Fruit fly (Drosophila melanogaster): Measurements from ENCODE around the gene CG7542.

Gene CG7542

DNA sequence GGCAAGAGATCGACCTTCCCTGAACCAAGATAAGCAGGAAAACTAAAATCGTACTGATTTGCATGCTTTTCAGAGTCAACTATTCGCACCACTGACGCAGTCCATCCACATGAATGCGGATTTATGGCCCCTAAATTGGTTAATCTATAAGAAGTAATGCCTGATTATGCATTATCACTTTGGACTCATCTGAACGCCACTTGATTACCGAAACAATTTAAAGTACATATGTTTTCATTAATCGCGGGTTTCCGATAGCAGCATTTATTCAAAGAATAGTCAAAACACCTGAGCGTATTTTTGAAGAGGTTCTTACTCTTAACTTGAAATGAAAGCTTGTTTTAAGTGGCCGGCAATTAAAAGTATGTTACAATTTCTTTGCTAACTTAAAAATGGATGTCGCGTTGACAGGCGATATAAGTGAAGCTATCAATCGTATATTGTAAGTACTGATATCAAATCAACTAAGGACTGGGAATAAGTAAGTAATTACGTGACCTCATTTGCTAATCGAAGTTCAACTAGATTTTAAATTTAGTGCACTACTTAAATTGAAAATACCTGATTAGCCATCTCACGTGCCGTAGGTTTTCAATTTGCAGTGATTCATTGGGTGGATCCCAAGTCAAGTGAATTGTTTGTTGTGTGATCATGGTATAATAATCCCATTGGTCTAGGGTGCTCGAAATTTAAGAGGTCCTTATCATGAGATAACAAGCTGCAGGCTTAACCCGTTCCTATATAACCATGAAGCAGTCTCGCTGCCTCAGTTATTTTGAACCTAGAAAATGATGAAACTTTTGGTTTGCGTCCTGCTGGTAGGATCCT is at the start of gene CG7542, which contains the start of gene Jon74E:
Gene CG7542, plus strand, starts transcription at position 778 of the 828 bp plus-strand sequence.
Gene Jon74E, minus strand, starts transcription at position 79 of the 828 bp plus-strand sequence.
- TF ChIP-seq CG8478 (optimal IDR thresholded peaks at IDR 0.05) = no peak

DNA sequence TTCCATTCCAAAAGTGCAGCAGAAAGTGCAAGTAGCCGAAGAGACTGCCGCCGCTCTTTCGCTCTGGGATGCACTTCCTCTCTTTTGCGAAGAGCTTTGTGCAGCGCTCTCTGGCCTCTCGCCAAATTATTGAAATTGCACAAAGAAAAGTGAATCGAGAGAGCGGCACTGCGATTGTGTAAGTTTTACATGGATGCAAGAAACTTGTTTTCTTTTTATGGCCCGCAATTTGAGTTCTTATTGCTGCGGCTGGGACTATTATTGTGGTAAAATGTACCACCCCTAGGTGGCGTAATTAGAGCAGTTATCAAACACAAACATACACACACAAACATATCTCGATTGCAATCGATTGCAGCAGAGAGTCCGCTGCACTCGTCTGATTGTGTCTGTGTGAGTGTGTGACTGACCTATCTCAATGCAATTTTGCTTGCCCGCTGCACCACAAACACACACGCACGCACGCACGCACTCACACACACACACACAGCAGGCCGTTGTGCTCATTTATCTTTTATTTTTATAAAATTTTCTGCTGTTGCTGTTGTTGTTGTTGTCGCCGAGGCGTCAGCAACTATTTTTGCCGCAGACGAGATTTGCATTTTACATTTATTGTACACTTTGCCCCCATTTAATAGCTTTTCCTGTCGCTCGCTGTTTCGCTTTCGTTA is 49.2 kb upstream of the CG7542 start:
- no peak for TF ChIP-seq CG8478 (optimal IDR thresholded peaks at IDR 0.05)
- peak in 1 of 2 experiments; percentile 87 for TF ChIP-seq EcR (GFP tag; optimal IDR thresholded peaks at IDR 0.05)

DNA sequence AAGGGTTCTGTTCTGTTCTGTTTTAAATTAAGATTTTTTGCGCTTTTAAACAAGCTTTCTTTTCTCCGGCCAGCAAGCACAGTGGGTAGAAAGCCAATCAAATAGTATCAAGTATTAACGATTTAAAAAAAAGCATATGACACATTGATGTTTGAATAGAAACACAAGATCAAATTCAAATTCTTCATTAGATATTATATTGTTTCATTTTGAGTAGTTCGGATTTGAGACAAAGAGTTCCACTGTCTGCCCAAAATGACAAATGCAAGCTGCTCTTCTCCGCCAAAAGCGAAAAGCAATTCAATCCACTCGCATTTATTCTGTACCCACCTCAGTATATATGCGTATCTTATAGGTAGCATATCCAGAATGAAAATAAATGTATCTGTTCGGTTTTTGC is 47.4 kb upstream of the CG7542 start:
- TF ChIP-seq psq (optimal IDR thresholded peaks at IDR 0.05) (no peak), EcR (GFP tag; optimal IDR thresholded peaks at IDR 0.05) (no peak)

DNA sequence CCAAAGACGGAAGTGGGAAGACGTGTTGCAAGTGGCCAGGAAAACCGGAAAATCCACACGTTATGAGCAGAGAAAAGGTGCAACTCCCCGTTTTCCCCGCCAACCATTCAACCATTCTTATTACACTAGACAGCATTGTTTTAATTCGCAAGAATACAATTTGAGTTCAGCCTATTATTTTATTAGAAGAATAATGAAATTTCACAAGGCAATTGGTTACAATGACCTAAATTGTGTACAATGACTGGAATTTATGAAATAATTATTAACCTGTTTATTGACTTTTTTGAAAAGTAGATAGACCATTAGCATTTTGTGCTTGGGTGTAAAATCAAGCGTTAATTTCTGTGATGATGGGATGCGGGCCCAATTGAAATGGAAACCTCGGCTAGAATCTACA is 45.1 kb upstream of the CG7542 start:
- no peak for TF ChIP-seq EcR (GFP tag; optimal IDR thresholded peaks at IDR 0.05)

DNA sequence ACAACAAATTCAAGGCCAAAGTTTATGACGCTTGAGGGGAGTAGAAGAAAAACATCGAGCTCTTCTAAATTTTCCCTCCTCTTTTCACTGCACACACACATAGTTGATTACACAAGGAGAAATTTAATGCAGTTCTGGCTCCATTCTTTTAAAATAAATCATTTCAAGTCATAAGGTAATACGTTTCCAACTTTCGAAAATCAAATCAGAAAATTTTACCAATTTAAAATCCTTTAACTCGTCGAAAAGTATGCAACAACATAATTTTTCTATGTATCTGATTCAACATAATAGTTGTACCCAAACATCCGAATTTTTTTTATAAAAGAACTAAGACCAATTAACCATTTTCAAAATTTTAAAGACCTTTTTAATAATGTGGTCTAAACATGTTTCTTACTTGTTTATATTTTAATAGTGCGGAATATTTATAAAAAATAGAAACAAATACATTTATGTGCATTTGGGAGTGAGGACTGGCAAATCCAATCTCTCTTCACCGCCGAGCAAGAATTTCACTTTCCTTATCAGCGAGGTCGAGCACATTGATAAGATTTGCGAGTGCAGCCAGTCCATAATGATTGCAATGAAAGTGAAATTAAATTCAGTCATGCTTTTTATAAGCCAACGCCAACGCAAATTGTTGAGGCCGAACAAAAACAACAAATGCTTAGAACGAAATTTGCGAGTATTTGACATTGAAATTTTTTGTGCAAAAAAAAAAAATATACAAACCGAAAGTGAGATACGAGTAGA is 43.4 kb upstream of the CG7542 start:
- no peak for TF ChIP-seq usp (GFP tag; optimal IDR thresholded peaks at IDR 0.05)
- TF ChIP-seq EcR (GFP tag; optimal IDR thresholded peaks at IDR 0.05) = no peak
- TF ChIP-seq psq (optimal IDR thresholded peaks at IDR 0.05) = no peak
- no peak for TF ChIP-seq Dll (optimal IDR thresholded peaks at IDR 0.05)
- no peak for TF ChIP-seq pan (optimal IDR thresholded peaks at IDR 0.05)
- no peak for TF ChIP-seq CG8478 (optimal IDR thresholded peaks at IDR 0.05)

DNA sequence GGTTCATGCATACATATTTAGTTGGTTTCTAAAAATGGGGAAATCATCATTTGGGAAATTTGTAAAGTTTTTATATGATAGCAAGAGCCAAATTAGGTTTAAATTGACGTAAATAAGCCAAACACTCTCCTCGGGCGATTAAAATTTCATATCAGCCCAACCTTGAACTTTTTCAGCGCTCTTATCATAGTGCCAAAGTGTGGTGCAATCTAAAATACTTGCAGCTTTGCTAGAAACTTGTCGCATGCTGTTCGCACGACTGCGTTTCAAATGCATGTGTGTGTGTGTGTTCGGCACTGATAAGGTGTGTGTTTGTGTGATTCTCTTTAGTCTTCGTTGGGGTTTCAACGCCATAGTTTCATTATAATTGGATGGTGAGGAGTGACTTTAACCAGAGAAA is 42.8 kb upstream of the CG7542 start:
- TF ChIP-seq psq (optimal IDR thresholded peaks at IDR 0.05) (no peak), CG8478 (optimal IDR thresholded peaks at IDR 0.05) (no peak), EcR (GFP tag; optimal IDR thresholded peaks at IDR 0.05) (no peak), pan (optimal IDR thresholded peaks at IDR 0.05) (no peak), usp (GFP tag; optimal IDR thresholded peaks at IDR 0.05) (no peak), Dll (optimal IDR thresholded peaks at IDR 0.05) (no peak)

DNA sequence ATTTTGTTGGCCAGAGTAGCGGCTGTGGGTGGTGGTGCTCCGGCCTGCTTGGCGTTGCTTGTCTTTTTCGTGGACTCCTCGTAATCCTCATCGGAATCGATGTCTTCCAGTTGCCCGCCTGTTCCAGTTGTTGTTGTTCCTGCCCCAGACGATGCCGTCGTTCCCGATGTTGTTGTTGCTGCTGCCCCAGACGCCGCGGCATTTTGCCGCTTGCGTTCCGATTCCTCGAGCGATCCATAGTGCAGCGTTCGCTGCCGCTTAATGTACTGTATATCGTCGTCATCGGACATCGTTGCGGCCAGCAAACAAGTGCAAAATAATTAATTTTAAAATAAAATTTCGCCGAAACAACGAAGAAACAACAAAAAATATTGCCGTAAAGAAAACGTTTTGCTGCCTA is 36.1 kb upstream of the CG7542 start:
- TF ChIP-seq psq (optimal IDR thresholded peaks at IDR 0.05) (no peak), Dll (optimal IDR thresholded peaks at IDR 0.05) (no peak), CG8478 (optimal IDR thresholded peaks at IDR 0.05) (no peak), pan (optimal IDR thresholded peaks at IDR 0.05) (no peak)

DNA sequence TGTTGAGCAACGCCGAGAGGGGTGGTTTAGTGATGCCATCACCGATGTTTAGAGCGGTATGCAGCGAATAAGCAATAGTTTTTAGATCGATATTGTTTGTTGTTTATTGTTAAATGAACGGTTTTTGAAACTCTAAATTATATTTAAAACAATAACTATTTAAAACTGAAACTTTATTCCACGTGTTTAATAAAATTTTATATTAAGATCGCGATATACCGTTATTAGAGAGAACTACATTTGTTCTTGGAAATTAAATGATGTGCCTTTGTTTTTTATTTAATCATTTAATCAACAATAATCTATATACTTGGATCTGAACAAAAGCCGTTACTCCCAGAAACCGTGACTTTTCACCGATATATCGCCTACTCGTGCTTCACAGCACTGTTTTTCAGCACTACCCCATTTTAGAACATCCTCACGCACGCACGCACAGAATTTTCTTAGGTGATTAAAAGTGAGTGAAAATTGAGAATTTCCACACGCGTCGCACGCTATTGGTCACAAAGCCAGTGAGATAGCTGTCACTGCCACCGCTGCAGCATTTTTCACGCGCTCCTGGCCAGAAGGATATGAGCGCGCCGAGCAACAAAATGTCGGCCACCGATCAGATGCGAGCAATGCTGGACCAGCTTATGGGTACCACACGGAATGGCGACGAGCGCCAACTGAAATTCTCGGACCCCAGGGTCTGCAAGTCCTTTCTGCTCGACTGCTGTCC is 35.6 kb upstream of the CG7542 start, which contains the start of the genes U4-U6-60K and CG7564:
Gene U4-U6-60K, minus strand, starts transcription at position 20 of the 724 bp plus-strand sequence.
Gene CG7564, plus strand, starts transcription at position 406 of the 724 bp plus-strand sequence.
- TF ChIP-seq usp (GFP tag; optimal IDR thresholded peaks at IDR 0.05) (no peak), Dll (optimal IDR thresholded peaks at IDR 0.05) (no peak), pan (optimal IDR thresholded peaks at IDR 0.05) (no peak), EcR (GFP tag; optimal IDR thresholded peaks at IDR 0.05) (no peak), psq (optimal IDR thresholded peaks at IDR 0.05) (no peak), CG8478 (optimal IDR thresholded peaks at IDR 0.05) (no peak)

DNA sequence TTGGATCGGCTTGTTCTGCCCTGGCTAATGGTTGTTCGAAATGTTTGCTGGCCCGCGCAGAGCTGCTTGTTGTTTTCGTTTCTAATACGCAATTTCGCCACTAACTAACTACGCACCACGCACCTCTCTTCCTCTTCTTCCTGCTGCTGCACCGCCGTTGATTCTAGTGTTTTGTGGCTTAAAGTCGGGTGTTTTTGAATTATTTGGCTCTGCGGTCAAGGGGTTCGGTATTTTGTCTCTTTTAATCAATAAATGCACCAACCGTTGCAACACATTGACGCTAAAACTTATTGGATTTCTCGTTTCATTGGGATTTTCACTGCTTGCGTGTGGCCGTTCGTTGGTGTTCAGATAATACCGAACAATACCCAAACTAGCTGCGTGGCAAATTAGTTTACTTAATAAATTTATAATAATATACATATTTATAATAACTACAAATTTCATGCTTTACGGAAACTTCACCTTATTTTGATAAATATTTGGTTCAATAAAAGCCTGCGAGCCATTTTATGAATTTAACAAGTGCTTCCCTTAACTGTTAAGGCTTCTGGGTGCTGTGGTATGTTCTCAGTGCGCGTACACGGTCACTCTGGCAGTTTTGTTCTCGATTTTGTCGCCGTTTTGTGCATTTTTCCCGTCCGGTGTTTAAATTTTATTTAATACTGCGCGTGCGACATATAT is 20.0 kb upstream of the CG7542 start, which contains the start of the genes Edc3 and Nedd4:
Gene Edc3, minus strand, starts transcription at position 351 of the 684 bp plus-strand sequence.
Gene Nedd4, plus strand, starts transcription at position 571 of the 684 bp plus-strand sequence.
- TF ChIP-seq Dll (optimal IDR thresholded peaks at IDR 0.05) (no peak), usp (GFP tag; optimal IDR thresholded peaks at IDR 0.05) (no peak), CG8478 (optimal IDR thresholded peaks at IDR 0.05) (no peak), pan (optimal IDR thresholded peaks at IDR 0.05) (no peak), psq (optimal IDR thresholded peaks at IDR 0.05) (no peak), EcR (GFP tag; optimal IDR thresholded peaks at IDR 0.05) (no peak)

DNA sequence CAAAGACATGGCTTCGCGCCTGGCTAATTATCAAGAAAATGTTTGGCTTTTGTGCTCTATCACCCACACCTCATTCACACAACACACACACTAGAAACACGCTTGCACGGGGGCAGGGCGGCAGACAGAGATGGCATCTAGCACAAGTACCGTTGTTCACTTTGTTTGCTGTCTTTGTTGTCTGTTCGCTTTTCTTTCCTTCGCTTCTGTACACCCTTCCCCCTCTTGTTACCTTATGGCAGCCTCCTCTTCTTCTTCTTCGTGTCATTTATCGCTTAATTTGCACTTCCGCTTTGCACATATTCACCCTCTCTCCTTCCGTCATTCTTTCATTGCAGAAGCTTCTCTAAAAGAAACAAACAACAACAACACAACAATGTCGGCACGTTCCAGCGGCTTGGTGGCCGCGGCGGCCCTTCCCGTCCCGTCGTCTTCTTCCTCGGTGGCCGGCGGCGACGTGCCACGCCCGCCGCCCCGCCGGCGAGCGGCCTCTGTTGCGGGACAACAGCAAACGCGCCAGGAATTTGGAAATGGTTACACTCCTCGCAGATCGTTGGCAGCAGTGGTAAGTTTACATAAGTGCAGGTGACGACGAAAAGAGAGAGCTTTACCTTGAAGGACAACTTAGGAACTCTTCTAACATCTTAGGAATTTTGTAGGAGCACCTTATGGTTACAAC is 19.0 kb upstream of the CG7542 start:
- TF ChIP-seq Dll (optimal IDR thresholded peaks at IDR 0.05) (no peak), usp (GFP tag; optimal IDR thresholded peaks at IDR 0.05) (no peak), psq (optimal IDR thresholded peaks at IDR 0.05) (no peak), EcR (GFP tag; optimal IDR thresholded peaks at IDR 0.05) (no peak), CG8478 (optimal IDR thresholded peaks at IDR 0.05) (no peak), pan (optimal IDR thresholded peaks at IDR 0.05) (no peak)

DNA sequence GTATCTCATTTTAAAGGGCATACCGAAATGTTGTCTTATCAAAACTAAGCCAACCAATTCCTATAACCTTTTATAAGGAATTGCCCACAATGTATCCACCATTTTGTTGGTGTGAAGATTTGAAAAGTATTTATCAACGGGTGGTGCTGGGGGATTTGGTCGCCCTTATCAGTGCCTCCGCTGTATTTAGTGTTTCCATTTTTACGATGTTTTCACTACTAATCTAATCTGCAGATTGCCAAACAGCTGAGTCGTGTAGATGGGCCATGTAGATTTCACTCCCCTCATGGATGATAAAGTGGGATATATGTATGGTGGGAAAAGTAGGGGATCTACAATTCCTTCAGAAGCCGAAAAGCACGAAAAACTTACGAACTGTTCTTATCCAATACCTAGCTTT is 18.2 kb upstream of the CG7542 start:
- TF ChIP-seq pan (optimal IDR thresholded peaks at IDR 0.05) (no peak), psq (optimal IDR thresholded peaks at IDR 0.05) (no peak), CG8478 (optimal IDR thresholded peaks at IDR 0.05) (no peak), EcR (GFP tag; optimal IDR thresholded peaks at IDR 0.05) (no peak), usp (GFP tag; optimal IDR thresholded peaks at IDR 0.05) (no peak), Dll (optimal IDR thresholded peaks at IDR 0.05) (no peak)
